Worm (Caenorhabditis elegans) whole organism, early embryonic: ENCODE results near the gene Y43F8B.11.

Source experiments
- B0310.2 ChIP-seq: sonication (generic microtip); optimal IDR thresholded peaks from 2 replicates; lab custom pipeline; 2016; ENCODE audit warnings: mild to moderate bottlenecking, missing genetic modification characterization, missing compliant biosample characterization
- ama-1 ChIP-seq: fragments of 150-350 bp; optimal IDR thresholded peaks from 2 replicates; lab custom pipeline; 2014
- ceh-13 ChIP-seq: fragments of 200-800 bp; sonication (Bioruptor generic); optimal IDR thresholded peaks from 2 replicates; lab custom pipeline; 2018; ENCODE audit warnings: mild to moderate bottlenecking, missing genetic modification characterization, missing compliant biosample characterization
- hmg-4 ChIP-seq: fragments of 200-800 bp; sonication (Bioruptor generic); optimal IDR thresholded peaks from 2 replicates; lab custom pipeline; 2018; ENCODE audit warnings: mild to moderate bottlenecking, missing genetic modification characterization, missing compliant biosample characterization
- sea-1 ChIP-seq: fragments of 200-800 bp; sonication (Bioruptor generic); conservative IDR thresholded peaks from 2 replicates; pipeline ENCODE4 v1.3.6; 2022; ENCODE audit warnings: missing genetic modification characterization, missing compliant biosample characterization
- tbx-11 ChIP-seq: fragments of 200-800 bp; sonication (Bioruptor generic); IDR thresholded peaks from 2 replicates; pipeline ENCODE4 v1.3.6; 2022; ENCODE audit warnings: missing genetic modification characterization, missing compliant biosample characterization

- TF ChIP-seq ama-1 (lab: Kevin White, UChicago) (no peak), B0310.2 (no peak), tbx-11 (GFP tag; lab: Robert Waterston, UW) (no peak), hmg-4 (no peak), sea-1 (GFP tag; lab: Robert Waterston, UW) (no peak), ceh-13 (GFP tag; lab: Kevin White, UChicago) (no peak)
Observed at ce11 chrV:19484507-19484906, 14.0 kb downstream of the Y43F8B.11 start, which contains the start of gene Y43F8B.17.
